Worm (Caenorhabditis elegans) whole organism, young adult: Measurements from ENCODE around the gene F42A8.1.

ENCODE experiments used
- B0035.1 ChIP-seq: sonication (generic microtip); optimal IDR thresholded peaks from 2 replicates; lab custom pipeline; 2016; ENCODE audit warnings: missing genetic modification characterization, mild to moderate bottlenecking, missing compliant biosample characterization, missing genotype, missing genetic modification reagents
- D2030.7 ChIP-seq: fragments of 200-800 bp; sonication (Bioruptor generic); IDR thresholded peaks from 2 replicates; pipeline ENCODE4 v1.3.6; 2022; ENCODE audit warnings: missing genetic modification reagents, missing genetic modification characterization, missing compliant biosample characterization
- F33H1.4 ChIP-seq: fragments of 200-800 bp; sonication (Bioruptor generic); IDR thresholded peaks from 2 replicates; pipeline ENCODE4 v1.3.6; 2022; ENCODE audit warnings: missing genetic modification reagents, missing genetic modification characterization, missing compliant biosample characterization
- F55B11.4 ChIP-seq: sonication (generic microtip); optimal IDR thresholded peaks from 2 replicates; lab custom pipeline; 2016; ENCODE audit warnings: missing compliant biosample characterization, missing genetic modification characterization, borderline replicate concordance; ENCODE audit not compliant: insufficient read depth
- F57C9.4 ChIP-seq: sonication (generic microtip); optimal IDR thresholded peaks from 2 replicates; lab custom pipeline; 2017; ENCODE audit warnings: mild to moderate bottlenecking, missing genetic modification characterization, missing compliant biosample characterization
- T07F8.4 ChIP-seq: sonication (generic microtip); optimal IDR thresholded peaks from 2 replicates; lab custom pipeline; 2016; ENCODE audit warnings: mild to moderate bottlenecking, missing genetic modification characterization, moderate library complexity, missing compliant biosample characterization
- Y56A3A.18 ChIP-seq: fragments of 200-800 bp; sonication (Bioruptor generic); IDR thresholded peaks from 2 replicates; pipeline ENCODE4 v1.3.6; 2022; ENCODE audit warnings: missing genetic modification reagents, missing genetic modification characterization, missing compliant biosample characterization
- Y79H2A.3 ChIP-seq: fragments of 200-800 bp; sonication (Bioruptor generic); conservative IDR thresholded peaks from 2 replicates; pipeline ENCODE4 v1.3.6; 2022; ENCODE audit warnings: missing genetic modification reagents, missing genetic modification characterization, missing compliant biosample characterization
- akir-1 ChIP-seq: fragments of 200-800 bp; sonication (Bioruptor generic); optimal IDR thresholded peaks from 2 replicates; lab custom pipeline; 2018; ENCODE audit warnings: mild to moderate bottlenecking, missing genetic modification characterization, moderate library complexity, missing compliant biosample characterization
- attf-3 ChIP-seq: fragments of 200-800 bp; sonication (Bioruptor generic); conservative IDR thresholded peaks from 2 replicates; pipeline ENCODE4 v1.3.6; 2022; ENCODE audit warnings: missing genetic modification reagents, missing genetic modification characterization, missing compliant biosample characterization
- cebp-1 ChIP-seq, 2 experiments: fragments of 200-800 bp in 1 of 2; sonication (Bioruptor generic) in 1 of 2; sonication (generic microtip) in 1 of 2; IDR thresholded peaks in 1 of 2; optimal IDR thresholded peaks in 1 of 2; 2 replicates each; pipeline versions ENCODE4 v1.3.6 to Lab custom; 2017 to 2022; ENCODE audit warnings: missing compliant biosample characterization in 2 of 2, missing genetic modification characterization in 2 of 2, mild to moderate bottlenecking in 1 of 2, missing genetic modification reagents in 1 of 2, moderate library complexity in 1 of 2
- ceh-40 ChIP-seq: fragments of 200-800 bp; sonication (Bioruptor generic); IDR thresholded peaks from 2 replicates; pipeline ENCODE4 v1.3.6; 2022; ENCODE audit warnings: missing genetic modification characterization, missing compliant biosample characterization
- ceh-58 ChIP-seq: fragments of 200-800 bp; sonication (Bioruptor generic); IDR thresholded peaks from 2 replicates; pipeline ENCODE4 v1.3.6; 2022; ENCODE audit warnings: missing genetic modification characterization, missing compliant biosample characterization
- dox-1 ChIP-seq: fragments of 200-800 bp; sonication (Bioruptor generic); IDR thresholded peaks from 2 replicates; pipeline ENCODE4 v1.3.6; 2022; ENCODE audit warnings: missing genetic modification reagents, missing genetic modification characterization, missing compliant biosample characterization
- dpff-1 ChIP-seq: sonication (generic microtip); optimal IDR thresholded peaks from 2 replicates; lab custom pipeline; 2017; ENCODE audit warnings: mild to moderate bottlenecking, missing genetic modification characterization, missing compliant biosample characterization
- hmg-1.2 ChIP-seq: fragments of 200-800 bp; sonication (Bioruptor generic); IDR thresholded peaks from 2 replicates; pipeline ENCODE4 v1.3.6; 2022; ENCODE audit warnings: missing genetic modification reagents, missing genetic modification characterization, missing compliant biosample characterization
- hmg-20 ChIP-seq: fragments of 200-800 bp; sonication (Bioruptor generic); IDR thresholded peaks from 2 replicates; pipeline ENCODE4 v1.3.6; 2022; ENCODE audit warnings: missing genetic modification reagents, missing genetic modification characterization, missing compliant biosample characterization
- lin-40 ChIP-seq: sonication (generic microtip); optimal IDR thresholded peaks from 2 replicates; lab custom pipeline; 2016; ENCODE audit warnings: missing genetic modification characterization, mild to moderate bottlenecking, missing compliant biosample characterization, missing genotype, missing genetic modification reagents
- lsl-1 ChIP-seq: fragments of 200-800 bp; sonication (Bioruptor generic); optimal IDR thresholded peaks from 2 replicates; lab custom pipeline; 2018; ENCODE audit warnings: mild to moderate bottlenecking, missing genetic modification characterization, moderate library complexity, missing compliant biosample characterization
- madf-6 ChIP-seq: fragments of 200-800 bp; sonication (Bioruptor generic); IDR thresholded peaks from 2 replicates; pipeline ENCODE4 v1.3.6; 2022; ENCODE audit warnings: missing genetic modification reagents, missing genetic modification characterization, missing compliant biosample characterization
- mcd-1 ChIP-seq: fragments of 200-800 bp; sonication (Bioruptor generic); IDR thresholded peaks from 2 replicates; pipeline ENCODE4 v1.3.6; 2022; ENCODE audit warnings: missing genetic modification reagents, missing genetic modification characterization, missing compliant biosample characterization
- nfya-2 ChIP-seq: fragments of 200-800 bp; sonication (Bioruptor generic); IDR thresholded peaks from 2 replicates; pipeline ENCODE4 v1.3.6; 2022; ENCODE audit warnings: missing genetic modification reagents, missing genetic modification characterization, missing compliant biosample characterization
- nhr-80 ChIP-seq: sonication (generic microtip); optimal IDR thresholded peaks from 2 replicates; lab custom pipeline; 2016; ENCODE audit warnings: missing genetic modification characterization, missing compliant biosample characterization
- nhr-90 ChIP-seq: sonication (generic microtip); optimal IDR thresholded peaks from 2 replicates; lab custom pipeline; 2016; ENCODE audit warnings: missing genotype, mild to moderate bottlenecking, missing genetic modification characterization, missing compliant biosample characterization
- rcor-1 ChIP-seq: fragments of 200-800 bp; sonication (Bioruptor generic); IDR thresholded peaks from 2 replicates; pipeline ENCODE4 v1.3.6; 2022; ENCODE audit warnings: missing genetic modification reagents, missing genetic modification characterization, missing compliant biosample characterization
- rec-8 ChIP-seq, 2 experiments: sonication (generic microtip); optimal IDR thresholded peaks; 2 replicates each; lab custom pipeline; 2016; ENCODE audit warnings: mild to moderate bottlenecking in 2 of 2, missing genetic modification characterization in 2 of 2, missing genetic modification reagents in 2 of 2, missing genotype in 2 of 2, missing biosample characterization in 1 of 2, missing compliant biosample characterization in 1 of 2, moderate library complexity in 1 of 2
- rpc-1 ChIP-seq, 2 experiments: fragments of 150-350 bp in 1 of 2; sonication (generic microtip) in 1 of 2; optimal IDR thresholded peaks; 2 replicates each; lab custom pipeline; 2014 to 2018; ENCODE audit warnings: missing biosample characterization in 1 of 2, missing genetic modification characterization in 1 of 2, missing genetic modification reagents in 1 of 2, missing genotype in 1 of 2
- somi-1 ChIP-seq: fragments of 200-800 bp; sonication (Bioruptor generic); optimal IDR thresholded peaks from 2 replicates; lab custom pipeline; 2018; ENCODE audit warnings: mild to moderate bottlenecking, missing genetic modification characterization, missing compliant biosample characterization
- tbp1 ChIP-seq: fragments of 200-800 bp; sonication (Bioruptor generic); optimal IDR thresholded peaks from 2 replicates; lab custom pipeline; 2018; ENCODE audit warnings: mild to moderate bottlenecking, missing genetic modification characterization, missing compliant biosample characterization
- xnd-1 ChIP-seq: sonication (generic microtip); optimal IDR thresholded peaks from 2 replicates; lab custom pipeline; 2016; ENCODE audit warnings: missing genotype, missing genetic modification reagents, missing genetic modification characterization, missing compliant biosample characterization
- zfh-2 ChIP-seq: fragments of 200-800 bp; sonication (Bioruptor generic); conservative IDR thresholded peaks from 2 replicates; pipeline ENCODE4 v1.3.6; 2022; ENCODE audit warnings: missing genetic modification reagents, missing genetic modification characterization, missing compliant biosample characterization
- ztf-18 ChIP-seq: sonication (generic microtip); optimal IDR thresholded peaks from 2 replicates; lab custom pipeline; 2016; ENCODE audit warnings: missing genotype, mild to moderate bottlenecking, missing genetic modification characterization, missing compliant biosample characterization
- ztf-22 ChIP-seq: fragments of 200-800 bp; sonication (Bioruptor generic); optimal IDR thresholded peaks from 2 replicates; lab custom pipeline; 2018; ENCODE audit warnings: mild to moderate bottlenecking, missing genetic modification characterization, moderate library complexity, missing compliant biosample characterization

The F42A8.1 gene

DNA sequence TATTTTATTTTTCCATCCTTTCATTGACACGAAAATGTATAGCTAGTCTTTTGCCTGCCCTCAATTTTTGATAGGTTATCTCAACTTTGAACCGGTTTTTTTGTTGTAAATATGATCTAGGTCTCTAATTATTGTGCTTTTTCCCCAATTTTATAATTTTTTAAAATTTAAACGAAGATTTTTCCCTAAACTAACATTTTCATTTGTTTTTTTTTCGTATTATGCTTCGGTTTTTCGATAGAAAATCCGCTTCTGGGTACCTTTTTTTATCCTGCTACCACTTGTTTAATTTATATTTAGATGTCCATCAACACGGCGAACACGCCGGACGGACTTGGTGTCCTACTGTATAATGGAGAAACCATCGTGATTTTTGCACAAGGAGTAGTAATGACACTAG lies 16.9 kb downstream of the F42A8.1 start, which contains the start of gene wbp-2:
Gene wbp-2, plus strand, starts transcription at position 301 of the 400 bp plus-strand sequence.
- 0 out of 2 replicates have a peak, but pooled peaks have one; percentile 7 for TF ChIP-seq hmg-1.2 (GFP tag; lab: Robert Waterston, UW)
- TF ChIP-seq F55B11.4 (tag; lab: Kevin White, UChicago) = no peak
- TF ChIP-seq, all 124 proteins: peak for 1

DNA sequence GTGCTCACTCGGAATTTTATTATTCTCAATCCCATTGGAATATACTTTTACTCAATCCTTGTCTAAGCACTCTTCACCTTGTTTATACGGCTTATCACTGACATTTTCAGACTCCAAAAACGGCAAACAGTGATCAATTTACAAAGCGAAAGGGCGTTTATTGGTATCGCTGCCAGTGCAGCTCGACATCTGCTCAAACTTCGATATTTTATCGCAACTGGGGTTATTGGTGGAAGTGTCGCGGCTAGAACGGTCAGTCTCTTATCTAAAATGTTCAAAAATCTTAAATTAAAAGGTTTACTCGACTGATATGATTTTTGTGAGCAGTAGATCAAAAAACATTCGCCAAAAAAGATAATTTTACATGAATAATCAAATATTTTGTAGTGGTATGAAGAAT lies 20.8 kb downstream of the F42A8.1 start:
- TF ChIP-seq dox-1 (GFP tag; lab: Robert Waterston, UW) (peak; percentile 47; the same call in 1 of the 2 replicates), B0035.1 (tag; lab: Kevin White, UChicago) (no peak), tbp1 (GFP tag; lab: Kevin White, UChicago) (no peak), dpff-1 (tag; lab: Kevin White, UChicago) (no peak), nfya-2 (GFP tag; lab: Robert Waterston, UW) (no peak), ceh-40 (GFP tag; lab: Robert Waterston, UW) (no peak), nhr-80 (peak; percentile 80), Y56A3A.18 (GFP tag; lab: Robert Waterston, UW) (no peak)
- TF ChIP-seq, all 124 proteins: peak for 2

DNA sequence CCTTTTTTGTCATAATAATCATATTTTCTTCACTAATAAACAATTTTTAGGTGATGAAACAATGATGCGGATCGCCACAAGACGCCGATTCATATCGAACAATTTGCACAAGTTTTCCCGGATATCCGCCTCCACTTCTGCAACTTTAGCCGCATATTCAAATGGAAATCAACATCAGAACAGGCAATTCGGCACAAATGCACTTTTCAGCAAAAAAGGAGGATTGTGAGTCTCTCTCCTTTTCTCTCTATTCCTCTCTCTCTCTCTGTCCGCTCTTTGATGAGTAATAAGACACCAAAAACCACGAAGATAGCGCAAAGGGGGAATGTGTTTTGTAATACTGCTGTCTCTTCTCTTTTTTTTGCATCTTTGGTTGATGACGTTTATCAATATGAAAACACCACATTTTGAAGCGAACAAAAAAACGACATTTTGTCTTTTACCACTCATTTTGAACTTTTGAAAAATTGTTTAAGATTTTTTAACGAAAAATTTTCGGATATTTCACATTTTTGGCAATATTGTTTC lies 21.5 kb downstream of the F42A8.1 start, which contains the start of gene eat-3:
Gene eat-3, plus strand, starts transcription at position 51 of the 528 bp plus-strand sequence.
- TF ChIP-seq F57C9.4 (tag; lab: Kevin White, UChicago) (no peak), cebp-1 (GFP tag; IDR thresholded peaks at IDR 0.05; lab: Robert Waterston, UW) (no peak), cebp-1 (tag; optimal IDR thresholded peaks at IDR 0.05; lab: Kevin White, UChicago) (peak; percentile 43), lin-40 (tag; lab: Kevin White, UChicago) (peak; percentile 17)

DNA sequence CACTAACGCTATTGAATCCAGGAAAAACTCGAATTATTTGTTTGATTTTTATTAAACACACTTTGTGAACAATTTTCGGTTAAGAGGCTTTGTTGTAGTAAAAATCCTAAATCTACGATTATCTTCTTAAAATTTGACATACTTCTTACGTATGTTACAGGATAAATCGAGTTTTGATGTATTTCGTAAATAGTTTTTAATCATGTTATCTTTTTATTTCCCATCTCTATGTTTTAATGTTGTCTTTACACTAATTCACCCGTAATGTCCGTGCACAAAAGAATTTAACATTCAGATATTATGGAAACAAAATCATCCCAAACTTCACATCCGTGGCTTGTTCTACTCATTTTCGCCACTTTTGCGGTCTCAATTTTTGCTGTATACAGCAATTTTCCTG lies 22.7 kb downstream of the F42A8.1 start, which contains the start of gene egli-1:
Gene egli-1, plus strand, starts transcription at position 301 of the 400 bp plus-strand sequence.
- TF ChIP-seq ceh-40 (GFP tag; lab: Robert Waterston, UW) = no peak
- TF ChIP-seq cebp-1 (GFP tag; IDR thresholded peaks at IDR 0.05; lab: Robert Waterston, UW) = no peak
- peak; percentile 66 for TF ChIP-seq cebp-1 (tag; optimal IDR thresholded peaks at IDR 0.05; lab: Kevin White, UChicago)

DNA sequence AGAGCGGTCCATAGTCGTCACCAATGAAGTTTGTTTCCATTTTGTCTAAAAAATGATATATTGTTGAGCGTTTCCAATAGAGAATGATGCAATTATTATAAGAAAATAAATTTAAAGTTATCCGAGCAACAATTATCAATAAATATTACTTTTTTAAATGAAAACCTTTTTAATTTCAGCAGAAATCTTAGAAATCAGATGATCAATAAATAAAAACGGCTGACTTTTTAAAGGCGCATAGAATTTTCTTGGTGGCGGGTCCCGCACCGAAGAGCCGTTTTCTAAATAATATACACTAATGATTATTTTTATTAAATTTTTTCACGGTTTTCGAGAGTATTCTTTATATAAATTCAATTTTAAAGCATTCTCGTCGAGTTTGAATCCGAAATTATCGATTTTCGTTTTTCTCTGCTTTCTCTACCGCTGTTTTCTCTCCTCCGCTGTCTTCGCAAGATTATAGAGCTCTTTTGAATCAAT lies 23.5 kb downstream of the F42A8.1 start, which contains the start of gene rab-39:
Gene rab-39, minus strand, starts transcription at position 51 of the 480 bp plus-strand sequence.
- TF ChIP-seq nhr-90 (tag; lab: Kevin White, UChicago) (no peak), F33H1.4 (peak; percentile 74), hmg-20 (no peak)

DNA sequence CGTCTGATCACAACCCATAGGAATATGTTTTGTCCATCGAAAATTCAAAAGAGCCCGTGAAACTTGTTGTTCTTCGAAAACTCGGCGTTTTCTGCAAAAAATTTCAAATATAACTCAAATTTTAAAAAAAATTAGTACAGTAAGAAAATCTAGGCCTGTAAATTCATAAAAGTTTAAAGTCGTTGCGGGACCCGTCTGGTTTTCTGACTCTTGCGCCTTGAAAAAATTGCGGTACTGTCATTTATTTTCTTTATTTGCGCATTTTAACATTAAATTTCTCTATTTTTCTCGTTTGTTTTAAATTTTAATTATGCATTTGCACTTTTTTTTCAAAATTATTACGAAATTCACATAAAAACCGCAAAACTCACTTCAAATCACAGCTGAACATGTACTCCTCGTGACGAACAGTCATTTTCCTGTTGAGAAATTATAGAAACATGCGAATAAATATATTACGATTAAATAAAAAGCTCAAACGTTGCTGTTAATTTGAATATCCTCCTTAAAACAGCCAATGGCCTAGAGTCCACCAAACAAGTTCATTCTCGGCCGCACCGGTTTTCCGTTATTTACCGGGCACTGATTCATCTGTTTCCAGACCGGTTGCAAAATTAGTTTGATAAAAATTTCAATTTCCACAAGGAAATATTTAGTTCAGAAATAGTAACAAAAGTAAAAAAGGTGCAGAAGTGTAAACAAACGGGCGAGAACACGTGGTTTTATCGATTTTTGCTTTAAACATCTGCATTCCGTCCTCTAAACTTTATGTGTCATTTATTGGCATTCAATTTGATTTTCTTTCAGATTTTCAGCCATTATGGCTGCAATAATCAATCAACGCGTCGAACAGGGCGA lies 27.1 kb downstream of the F42A8.1 start, which contains the start of the genes csa-1 and wdfy-2:
Gene csa-1, minus strand, starts transcription at position 669 of the 858 bp plus-strand sequence.
Gene wdfy-2, plus strand, starts transcription at position 808 of the 858 bp plus-strand sequence.
- TF ChIP-seq ztf-18 (no peak), D2030.7 (GFP tag; lab: Robert Waterston, UW) (0 out of 2 replicates have a peak, but pooled peaks have one; percentile 31), F57C9.4 (tag; lab: Kevin White, UChicago) (no peak), dpff-1 (tag; lab: Kevin White, UChicago) (no peak), T07F8.4 (tag; lab: Kevin White, UChicago) (no peak), ceh-58 (no peak), F33H1.4 (peak; percentile 85), mcd-1 (GFP tag; lab: Robert Waterston, UW) (no peak), zfh-2 (no peak), attf-3 (GFP tag; lab: Robert Waterston, UW) (no peak), rpc-1 (optimal IDR thresholded peaks at IDR 0.05; lab: Kevin White, UChicago) (no peak), rpc-1 (tag; optimal IDR thresholded peaks at IDR 0.05; lab: Kevin White, UChicago) (no peak), Y79H2A.3 (GFP tag; lab: Robert Waterston, UW) (no peak), xnd-1 (peak; percentile 77), akir-1 (GFP tag; lab: Kevin White, UChicago) (no peak), ztf-22 (GFP tag; lab: Kevin White, UChicago) (no peak), lsl-1 (GFP tag; lab: Kevin White, UChicago) (peak; percentile 79), rec-8 (tag; optimal IDR thresholded peaks at IDR 0.05; lab: Kevin White, UChicago) (no peak), somi-1 (GFP tag; lab: Kevin White, UChicago) (no peak), madf-6 (GFP tag; lab: Robert Waterston, UW) (peak; percentile 87), F55B11.4 (tag; lab: Kevin White, UChicago) (no peak), rcor-1 (GFP tag; lab: Robert Waterston, UW) (no peak)
